Fruit fly (Drosophila melanogaster) whole organism, embryonic: ENCODE data around the gene CG5515.

ENCODE experiments used
- CG11723 ChIP-seq: fragments of 200-800 bp; sonication (Bioruptor generic); optimal IDR thresholded peaks from 2 replicates; lab custom pipeline; 2017; ENCODE audit warnings: missing biosample characterization, mild to moderate bottlenecking, missing genetic modification characterization
- CG13123 ChIP-seq: fragments of 200-800 bp; sonication (Bioruptor generic); optimal IDR thresholded peaks from 2 replicates; lab custom pipeline; 2016; ENCODE audit warnings: missing biosample characterization, missing genetic modification characterization
- CG17829 ChIP-seq: fragments of 200-800 bp; optimal IDR thresholded peaks from 2 replicates; lab custom pipeline; 2019; ENCODE audit warnings: missing biosample characterization, mild to moderate bottlenecking, missing genetic modification characterization, moderate library complexity

dm6 chr3R:24144542-24144941 is 44.2 kb downstream of the CG5515 start:
- TF ChIP-seq CG17829 (tag; lab: Kevin White, UChicago) = no peak
- TF ChIP-seq CG11723 (GFP tag; lab: Kevin White, UChicago) = no peak
- no peak for TF ChIP-seq CG13123 (GFP tag; lab: Kevin White, UChicago)
